Worm (Caenorhabditis elegans) whole organism, young adult: ENCODE data around the gene K01A6.5.

Source experiments
- C17E4.6 ChIP-seq: fragments of 200-800 bp; sonication (Bioruptor generic); IDR thresholded peaks from 2 replicates; pipeline ENCODE4 v1.3.6; 2022; ENCODE audit warnings: missing genetic modification reagents, missing genetic modification characterization, missing compliant biosample characterization
- F10E7.11 ChIP-seq: sonication (generic microtip); optimal IDR thresholded peaks from 2 replicates; lab custom pipeline; 2017; ENCODE audit warnings: mild to moderate bottlenecking, missing genetic modification characterization, moderate library complexity, missing compliant biosample characterization
- F22D6.2 ChIP-seq: sonication (generic microtip); optimal IDR thresholded peaks from 2 replicates; lab custom pipeline; 2016; ENCODE audit warnings: mild to moderate bottlenecking, missing genetic modification characterization, missing compliant biosample characterization
- F23B12.7 ChIP-seq: sonication (generic microtip); optimal IDR thresholded peaks from 2 replicates; lab custom pipeline; 2017; ENCODE audit warnings: missing genetic modification characterization, mild to moderate bottlenecking, missing compliant biosample characterization, antibody characterized with exemption, moderate library complexity; ENCODE audit not compliant: insufficient read depth
- F55B11.4 ChIP-seq: sonication (generic microtip); optimal IDR thresholded peaks from 2 replicates; lab custom pipeline; 2016; ENCODE audit warnings: missing compliant biosample characterization, missing genetic modification characterization, borderline replicate concordance; ENCODE audit not compliant: insufficient read depth
- F57A8.1 ChIP-seq: fragments of 200-800 bp; sonication (Bioruptor generic); optimal IDR thresholded peaks from 2 replicates; lab custom pipeline; 2018; ENCODE audit warnings: mild to moderate bottlenecking, missing genetic modification characterization, moderate library complexity, missing compliant biosample characterization
- Y53F4B.3 ChIP-seq: fragments of 200-800 bp; sonication (Bioruptor generic); IDR thresholded peaks from 2 replicates; pipeline ENCODE4 v1.3.6; 2022; ENCODE audit warnings: missing genetic modification reagents, missing genetic modification characterization, missing compliant biosample characterization
- Y56A3A.18 ChIP-seq: fragments of 200-800 bp; sonication (Bioruptor generic); IDR thresholded peaks from 2 replicates; pipeline ENCODE4 v1.3.6; 2022; ENCODE audit warnings: missing genetic modification reagents, missing genetic modification characterization, missing compliant biosample characterization
- Y95B8A.8 ChIP-seq: fragments of 200-800 bp; sonication (Bioruptor generic); IDR thresholded peaks from 2 replicates; pipeline ENCODE4 v1.3.6; 2022; ENCODE audit warnings: missing genetic modification reagents, missing genetic modification characterization, missing compliant biosample characterization
- aptf-3 ChIP-seq: fragments of 200-800 bp; sonication (Bioruptor generic); IDR thresholded peaks from 2 replicates; pipeline ENCODE4 v1.3.6; 2022; ENCODE audit warnings: missing genetic modification characterization, missing compliant biosample characterization
- atf-7 ChIP-seq: sonication (generic microtip); optimal IDR thresholded peaks from 2 replicates; lab custom pipeline; 2017; ENCODE audit warnings: mild to moderate bottlenecking, missing genetic modification characterization, missing compliant biosample characterization
- athp-1 ChIP-seq: sonication (generic microtip); optimal IDR thresholded peaks from 2 replicates; lab custom pipeline; 2017; ENCODE audit warnings: mild to moderate bottlenecking, missing genetic modification characterization, missing compliant biosample characterization
- cebp-1 ChIP-seq, 2 experiments: fragments of 200-800 bp in 1 of 2; sonication (Bioruptor generic) in 1 of 2; sonication (generic microtip) in 1 of 2; IDR thresholded peaks in 1 of 2; optimal IDR thresholded peaks in 1 of 2; 2 replicates each; pipeline versions ENCODE4 v1.3.6 to Lab custom; 2017 to 2022; ENCODE audit warnings: missing compliant biosample characterization in 2 of 2, missing genetic modification characterization in 2 of 2, mild to moderate bottlenecking in 1 of 2, missing genetic modification reagents in 1 of 2, moderate library complexity in 1 of 2
- ceh-100 ChIP-seq: fragments of 200-800 bp; sonication (Bioruptor generic); IDR thresholded peaks from 2 replicates; pipeline ENCODE4 v1.3.6; 2022; ENCODE audit warnings: missing genetic modification reagents, missing genetic modification characterization, missing compliant biosample characterization
- ceh-58 ChIP-seq: fragments of 200-800 bp; sonication (Bioruptor generic); IDR thresholded peaks from 2 replicates; pipeline ENCODE4 v1.3.6; 2022; ENCODE audit warnings: missing genetic modification characterization, missing compliant biosample characterization
- dpl-1 ChIP-seq: fragments of 150-350 bp; optimal IDR thresholded peaks from 2 replicates; lab custom pipeline; 2014; ENCODE audit warnings: missing biosample characterization, missing genetic modification reagents, missing genetic modification characterization
- hmg-1.2 ChIP-seq: fragments of 200-800 bp; sonication (Bioruptor generic); IDR thresholded peaks from 2 replicates; pipeline ENCODE4 v1.3.6; 2022; ENCODE audit warnings: missing genetic modification reagents, missing genetic modification characterization, missing compliant biosample characterization
- hmg-20 ChIP-seq: fragments of 200-800 bp; sonication (Bioruptor generic); IDR thresholded peaks from 2 replicates; pipeline ENCODE4 v1.3.6; 2022; ENCODE audit warnings: missing genetic modification reagents, missing genetic modification characterization, missing compliant biosample characterization
- lir-1 ChIP-seq: fragments of 200-800 bp; sonication (Bioruptor generic); conservative IDR thresholded peaks from 2 replicates; pipeline ENCODE4 v1.3.6; 2022; ENCODE audit warnings: missing genetic modification reagents, missing genetic modification characterization, missing compliant biosample characterization
- lsy-27 ChIP-seq: sonication (generic microtip); optimal IDR thresholded peaks from 2 replicates; lab custom pipeline; 2017; ENCODE audit warnings: missing genetic modification characterization, mild to moderate bottlenecking, missing compliant biosample characterization, antibody characterized with exemption, missing genotype, borderline replicate concordance; ENCODE audit not compliant: insufficient read depth
- madf-10 ChIP-seq: sonication (generic microtip); optimal IDR thresholded peaks from 2 replicates; lab custom pipeline; 2016; ENCODE audit warnings: mild to moderate bottlenecking, missing genetic modification characterization, missing compliant biosample characterization
- madf-6 ChIP-seq: fragments of 200-800 bp; sonication (Bioruptor generic); IDR thresholded peaks from 2 replicates; pipeline ENCODE4 v1.3.6; 2022; ENCODE audit warnings: missing genetic modification reagents, missing genetic modification characterization, missing compliant biosample characterization
- mel-28 ChIP-seq: sonication (generic microtip); optimal IDR thresholded peaks from 2 replicates; lab custom pipeline; 2016; ENCODE audit warnings: borderline replicate concordance, mild to moderate bottlenecking, missing genetic modification characterization, missing compliant biosample characterization
- mxl-1 ChIP-seq: sonication (generic microtip); optimal IDR thresholded peaks from 2 replicates; lab custom pipeline; 2016; ENCODE audit warnings: missing genetic modification characterization, missing compliant biosample characterization
- nfyb-1 ChIP-seq: fragments of 200-800 bp; sonication (Bioruptor generic); IDR thresholded peaks from 2 replicates; pipeline ENCODE4 v1.3.6; 2022; ENCODE audit warnings: missing genetic modification reagents, missing genetic modification characterization, missing compliant biosample characterization
- nhr-179 ChIP-seq: sonication (generic microtip); optimal IDR thresholded peaks from 2 replicates; lab custom pipeline; 2016; ENCODE audit warnings: mild to moderate bottlenecking, missing genetic modification characterization, missing compliant biosample characterization
- nhr-27 ChIP-seq: fragments of 200-800 bp; sonication (Bioruptor generic); optimal IDR thresholded peaks from 2 replicates; lab custom pipeline; 2018; ENCODE audit warnings: mild to moderate bottlenecking, missing genetic modification characterization, moderate library complexity, missing compliant biosample characterization
- nhr-80 ChIP-seq: sonication (generic microtip); optimal IDR thresholded peaks from 2 replicates; lab custom pipeline; 2016; ENCODE audit warnings: missing genetic modification characterization, missing compliant biosample characterization
- rec-8 ChIP-seq, 2 experiments: sonication (generic microtip); optimal IDR thresholded peaks; 2 replicates each; lab custom pipeline; 2016; ENCODE audit warnings: mild to moderate bottlenecking in 2 of 2, missing genetic modification characterization in 2 of 2, missing genetic modification reagents in 2 of 2, missing genotype in 2 of 2, missing biosample characterization in 1 of 2, missing compliant biosample characterization in 1 of 2, moderate library complexity in 1 of 2
- repo-1 ChIP-seq: sonication (generic microtip); optimal IDR thresholded peaks from 2 replicates; lab custom pipeline; 2017; ENCODE audit warnings: mild to moderate bottlenecking, missing genetic modification characterization, missing compliant biosample characterization
- sdz-38 ChIP-seq: sonication (generic microtip); optimal IDR thresholded peaks from 2 replicates; lab custom pipeline; 2016; ENCODE audit warnings: missing genotype, missing genetic modification characterization, missing compliant biosample characterization
- sea-2 ChIP-seq: fragments of 200-800 bp; sonication (Bioruptor generic); IDR thresholded peaks from 2 replicates; pipeline ENCODE4 v1.3.6; 2022; ENCODE audit warnings: missing genetic modification characterization, missing compliant biosample characterization
- snpc-1.3 ChIP-seq: sonication (generic microtip); optimal IDR thresholded peaks from 2 replicates; lab custom pipeline; 2017; ENCODE audit warnings: missing genetic modification characterization, mild to moderate bottlenecking, missing compliant biosample characterization, antibody characterized with exemption, moderate library complexity, missing genotype, missing genetic modification reagents; ENCODE audit not compliant: insufficient read depth
- unc-62 ChIP-seq: fragments of 150-350 bp; optimal IDR thresholded peaks from 2 replicates; lab custom pipeline; 2014; ENCODE audit warnings: missing biosample characterization, missing genetic modification reagents, missing genetic modification characterization
- ztf-18 ChIP-seq: sonication (generic microtip); optimal IDR thresholded peaks from 2 replicates; lab custom pipeline; 2016; ENCODE audit warnings: missing genotype, mild to moderate bottlenecking, missing genetic modification characterization, missing compliant biosample characterization
- ztf-25 ChIP-seq: fragments of 200-800 bp; sonication (Bioruptor generic); IDR thresholded peaks from 2 replicates; pipeline ENCODE4 v1.3.6; 2022; ENCODE audit warnings: missing genetic modification reagents, missing genetic modification characterization, missing compliant biosample characterization
- ztf-3 ChIP-seq: fragments of 200-800 bp; sonication (Bioruptor generic); optimal IDR thresholded peaks from 2 replicates; lab custom pipeline; 2018; ENCODE audit warnings: mild to moderate bottlenecking, missing genetic modification characterization, missing compliant biosample characterization
- ztf-6 ChIP-seq: fragments of 200-800 bp; sonication (Bioruptor generic); IDR thresholded peaks from 2 replicates; pipeline ENCODE4 v1.3.6; 2022; ENCODE audit warnings: missing genetic modification reagents, missing genetic modification characterization, missing compliant biosample characterization

K01A6.5 gene

ce11 chrIV:11754328-11754727, 11.8 kb downstream of the K01A6.5 start, which contains the start of gene scl-18:
Gene scl-18, minus strand, starts transcription at chrIV:11754428.
- TF ChIP-seq ceh-58 (GFP tag; lab: Robert Waterston, UW): no peak
- TF ChIP-seq F57A8.1 (GFP tag; lab: Kevin White, UChicago): no peak
- TF ChIP-seq dpl-1: no peak
- no peak for TF ChIP-seq unc-62 (GFP tag; lab: Kevin White, UChicago)
- TF ChIP-seq F10E7.11 (tag; lab: Kevin White, UChicago): no peak
- no peak for TF ChIP-seq nhr-27 (tag; lab: Kevin White, UChicago)
- no peak for TF ChIP-seq Y95B8A.8
- no peak for TF ChIP-seq F22D6.2 (tag; lab: Kevin White, UChicago)
- no peak for TF ChIP-seq aptf-3 (GFP tag; lab: Robert Waterston, UW)
- TF ChIP-seq ceh-100 (GFP tag; lab: Robert Waterston, UW): no peak
- TF ChIP-seq ztf-25 (GFP tag; lab: Robert Waterston, UW): no peak
- TF ChIP-seq rec-8 (tag; optimal IDR thresholded peaks at IDR 0.05; lab: Kevin White, UChicago): no peak
- no peak for TF ChIP-seq madf-10
- TF ChIP-seq mxl-1 (tag; lab: Kevin White, UChicago): no peak
- TF ChIP-seq cebp-1 (GFP tag; IDR thresholded peaks at IDR 0.05; lab: Robert Waterston, UW): no peak
- no peak for TF ChIP-seq cebp-1 (tag; optimal IDR thresholded peaks at IDR 0.05; lab: Kevin White, UChicago)
- no peak for TF ChIP-seq mel-28
- TF ChIP-seq ztf-6: no peak
- no peak for TF ChIP-seq nhr-179 (tag; lab: Kevin White, UChicago)
- TF ChIP-seq F23B12.7: no peak
- no peak for TF ChIP-seq madf-6
- TF ChIP-seq, all 124 proteins: peak for 0

DNA sequence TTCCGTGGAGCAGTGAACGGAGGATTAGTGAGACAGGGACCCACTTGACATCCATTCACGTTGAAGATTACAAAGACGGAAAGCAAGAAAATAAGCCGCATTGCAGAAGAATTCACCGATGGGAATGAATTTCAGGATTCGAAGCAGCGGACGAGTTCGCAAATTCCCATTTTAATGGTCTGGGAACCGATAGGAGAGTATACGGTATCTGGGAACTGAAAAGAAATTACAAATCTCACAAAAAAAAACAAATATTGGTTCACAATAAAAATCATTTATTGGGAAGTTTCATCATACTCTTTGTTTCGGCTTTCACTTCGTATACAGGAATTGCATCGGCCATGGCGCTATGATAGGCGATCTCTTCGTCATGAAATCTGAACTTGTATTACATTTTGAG, 12.5 kb downstream of the K01A6.5 start, which contains the start of gene T12A7.10:
Gene T12A7.10, minus strand, starts transcription at position 101 of the 400 bp plus-strand sequence.
- no peak for TF ChIP-seq sdz-38 (tag; lab: Kevin White, UChicago)
- TF ChIP-seq repo-1 (tag; lab: Kevin White, UChicago): no peak
- TF ChIP-seq lir-1 (GFP tag; lab: Robert Waterston, UW): no peak
- TF ChIP-seq athp-1: no peak
- TF ChIP-seq nhr-80 (tag; lab: Kevin White, UChicago): no peak
- no peak for TF ChIP-seq hmg-20
- no peak for TF ChIP-seq hmg-1.2 (GFP tag; lab: Robert Waterston, UW)
- no peak for TF ChIP-seq ztf-3
- no peak for TF ChIP-seq madf-6
- TF ChIP-seq atf-7 (tag; lab: Kevin White, UChicago): no peak
- TF ChIP-seq F55B11.4: no peak
- TF ChIP-seq Y53F4B.3 (GFP tag; lab: Robert Waterston, UW): no peak
- TF ChIP-seq nfyb-1: no peak
- TF ChIP-seq sea-2 (GFP tag; lab: Robert Waterston, UW): no peak
- no peak for TF ChIP-seq lsy-27 (tag; lab: Kevin White, UChicago)
- no peak for TF ChIP-seq snpc-1.3 (tag; lab: Kevin White, UChicago)
- no peak for TF ChIP-seq ztf-18
- TF ChIP-seq, all 124 proteins: peak for 0

DNA sequence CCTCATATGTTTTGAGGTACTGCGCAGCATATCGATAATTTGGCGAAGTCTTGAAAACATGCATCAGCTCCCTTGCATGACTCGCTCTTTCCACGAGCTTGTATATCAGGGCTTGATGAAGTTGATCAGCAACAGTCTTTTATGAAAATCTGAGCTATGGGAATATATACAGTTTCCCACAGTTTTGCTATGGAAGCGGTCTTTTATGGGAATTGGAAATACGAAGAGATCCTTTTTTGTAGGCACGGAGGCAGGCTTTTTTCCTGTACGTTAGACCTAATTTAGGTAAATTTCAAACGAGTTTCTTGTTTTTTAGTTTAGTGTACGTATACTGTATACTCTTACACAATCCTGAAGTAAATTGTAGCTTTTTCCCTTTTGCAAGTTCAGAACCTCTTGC, 13.4 kb downstream of the K01A6.5 start, which contains the start of gene T12A7.9:
Gene T12A7.9, minus strand, starts transcription at position 101 of the 400 bp plus-strand sequence.
- no peak for TF ChIP-seq ztf-25 (GFP tag; lab: Robert Waterston, UW)
- TF ChIP-seq C17E4.6: no peak
- no peak for TF ChIP-seq F10E7.11 (tag; lab: Kevin White, UChicago)
- TF ChIP-seq atf-7 (tag; lab: Kevin White, UChicago): no peak
- TF ChIP-seq dpl-1: no peak
- no peak for TF ChIP-seq cebp-1 (GFP tag; IDR thresholded peaks at IDR 0.05; lab: Robert Waterston, UW)
- peak; percentile 33 for TF ChIP-seq cebp-1 (tag; optimal IDR thresholded peaks at IDR 0.05; lab: Kevin White, UChicago)
- 0 out of 2 replicates have a peak, but pooled peaks have one; percentile 22 for TF ChIP-seq Y56A3A.18 (GFP tag; lab: Robert Waterston, UW)
